Fruit fly (Drosophila melanogaster) whole organism, prepupa: ENCODE data around the gene CG10486.
A peak's percentile ranks its signal among the peaks of the same experiment; 100 is the strongest.

ENCODE experiments used
- Blimp-1 ChIP-seq: fragments of 200-800 bp; sonication (Bioruptor generic); optimal IDR thresholded peaks from 3 replicates; lab custom pipeline; 2017; ENCODE audit warnings: missing biosample characterization, missing genetic modification characterization, mild to moderate bottlenecking, moderate library complexity, missing genetic modification reagents
- CG10631 ChIP-seq: fragments of 200-800 bp; sonication (Bioruptor generic); optimal IDR thresholded peaks from 2 replicates; lab custom pipeline; 2016; ENCODE audit warnings: missing biosample characterization, missing genetic modification characterization
- CG10669 ChIP-seq: fragments of 200-800 bp; sonication (Bioruptor generic); optimal IDR thresholded peaks from 3 replicates; lab custom pipeline; 2018; ENCODE audit warnings: missing biosample characterization, mild to moderate bottlenecking, missing genetic modification characterization, moderate library complexity
- CG11294 ChIP-seq: fragments of 200-800 bp; sonication (Bioruptor generic); IDR thresholded peaks from 2 replicates; pipeline ENCODE4 v1.3.6; 2022; ENCODE audit warnings: missing biosample characterization, missing genetic modification characterization
- CG11762 ChIP-seq: fragments of 200-800 bp; sonication (Bioruptor generic); optimal IDR thresholded peaks from 3 replicates; lab custom pipeline; 2016; ENCODE audit warnings: missing biosample characterization, missing genetic modification characterization; ENCODE audit not compliant: insufficient read depth
- CG11902 ChIP-seq: fragments of 200-800 bp; sonication (Bioruptor generic); optimal IDR thresholded peaks from 3 replicates; lab custom pipeline; 2016; ENCODE audit warnings: missing biosample characterization, missing genetic modification characterization
- CG15336 ChIP-seq: fragments of 200-800 bp; sonication (Bioruptor generic); IDR thresholded peaks from 2 replicates; pipeline ENCODE4 v1.3.6; 2022; ENCODE audit warnings: missing biosample characterization, missing genetic modification characterization
- CG1621 ChIP-seq: fragments of 200-800 bp; sonication (Bioruptor generic); optimal IDR thresholded peaks from 3 replicates; lab custom pipeline; 2018; ENCODE audit warnings: missing biosample characterization, mild to moderate bottlenecking, missing genetic modification characterization
- CG3032 ChIP-seq: fragments of 200-800 bp; optimal IDR thresholded peaks from 2 replicates; lab custom pipeline; 2019; ENCODE audit warnings: missing biosample characterization, mild to moderate bottlenecking, missing genetic modification characterization, moderate library complexity
- CG31627 ChIP-seq: fragments of 200-800 bp; sonication (Bioruptor generic); optimal IDR thresholded peaks from 3 replicates; lab custom pipeline; 2016; ENCODE audit warnings: missing biosample characterization, missing genetic modification characterization
- CG32006 ChIP-seq: fragments of 200-800 bp; sonication (Bioruptor generic); optimal IDR thresholded peaks from 3 replicates; lab custom pipeline; 2017; ENCODE audit warnings: missing biosample characterization, mild to moderate bottlenecking, missing genetic modification characterization
- CG34406 ChIP-seq: fragments of 200-800 bp; sonication (Bioruptor generic); optimal IDR thresholded peaks from 3 replicates; lab custom pipeline; 2016; ENCODE audit warnings: missing biosample characterization, missing genetic modification characterization
- CG3919 ChIP-seq: fragments of 200-800 bp; sonication (Bioruptor generic); optimal IDR thresholded peaks from 3 replicates; lab custom pipeline; 2016; ENCODE audit warnings: missing biosample characterization, missing genetic modification characterization
- CG4318 ChIP-seq: fragments of 200-800 bp; sonication (Bioruptor generic); optimal IDR thresholded peaks from 3 replicates; lab custom pipeline; 2017; ENCODE audit warnings: missing biosample characterization, mild to moderate bottlenecking, missing genetic modification characterization
- CG6163 ChIP-seq: fragments of 200-800 bp; sonication (Bioruptor generic); IDR thresholded peaks from 3 replicates; pipeline ENCODE4 v1.3.6; 2022; ENCODE audit warnings: missing biosample characterization, missing genetic modification characterization
- CG6276 ChIP-seq: fragments of 200-800 bp; sonication (Bioruptor generic); optimal IDR thresholded peaks from 2 replicates; lab custom pipeline; 2017; ENCODE audit warnings: missing biosample characterization, mild to moderate bottlenecking, missing genetic modification characterization
- CG6792 ChIP-seq: fragments of 200-800 bp; sonication (Bioruptor generic); optimal IDR thresholded peaks from 3 replicates; lab custom pipeline; 2016; ENCODE audit warnings: missing biosample characterization, missing genetic modification characterization
- CG8119 ChIP-seq: fragments of 200-800 bp; sonication (Bioruptor generic); IDR thresholded peaks from 3 replicates; pipeline ENCODE4 v1.3.6; 2022; ENCODE audit warnings: missing biosample characterization, missing genetic modification characterization
- CG8319 ChIP-seq: fragments of 200-800 bp; sonication (Bioruptor generic); optimal IDR thresholded peaks from 3 replicates; lab custom pipeline; 2016; ENCODE audit warnings: missing biosample characterization, missing genetic modification characterization
- CG9139 ChIP-seq: fragments of 200-800 bp; sonication (Bioruptor generic); optimal IDR thresholded peaks from 3 replicates; lab custom pipeline; 2017; ENCODE audit warnings: missing biosample characterization, mild to moderate bottlenecking, missing genetic modification characterization
- Eip75B ChIP-seq: fragments of 200-800 bp; sonication (Bioruptor generic); optimal IDR thresholded peaks from 3 replicates; lab custom pipeline; 2016; ENCODE audit warnings: missing biosample characterization, missing genetic modification characterization
- Eip78C ChIP-seq: fragments of 200-800 bp; sonication (Bioruptor generic); peaks from one replicate; lab custom pipeline; 2016; ENCODE audit warnings: missing biosample characterization, missing genetic modification characterization
- Eip93F ChIP-seq: fragments of 200-800 bp; sonication (Bioruptor generic); optimal IDR thresholded peaks from 2 replicates; lab custom pipeline; 2016; ENCODE audit warnings: missing biosample characterization, mild to moderate bottlenecking, missing genetic modification characterization
- Ets96B ChIP-seq: fragments of 200-800 bp; optimal IDR thresholded peaks from 2 replicates; lab custom pipeline; 2019; ENCODE audit warnings: missing biosample characterization, mild to moderate bottlenecking, missing genetic modification characterization, moderate library complexity
- Gug ChIP-seq: fragments of 200-800 bp; sonication (Bioruptor generic); IDR thresholded peaks from 2 replicates; pipeline ENCODE4 v1.3.6; 2022; ENCODE audit warnings: missing biosample characterization, missing genetic modification characterization
- Hr4 ChIP-seq: fragments of 200-800 bp; sonication (Bioruptor generic); optimal IDR thresholded peaks from 3 replicates; lab custom pipeline; 2016; ENCODE audit warnings: missing biosample characterization, missing genetic modification characterization
- Lpt ChIP-seq: fragments of 200-800 bp; sonication (Bioruptor generic); optimal IDR thresholded peaks from 3 replicates; lab custom pipeline; 2016; ENCODE audit warnings: missing biosample characterization, missing genetic modification characterization
- Met ChIP-seq: fragments of 200-800 bp; sonication (Bioruptor generic); optimal IDR thresholded peaks from 3 replicates; lab custom pipeline; 2016; ENCODE audit warnings: missing biosample characterization, missing genetic modification characterization
- OdsH ChIP-seq: fragments of 200-800 bp; sonication (Bioruptor generic); optimal IDR thresholded peaks from 3 replicates; lab custom pipeline; 2016; ENCODE audit warnings: missing biosample characterization, missing genetic modification characterization
- Smox ChIP-seq: fragments of 200-800 bp; sonication (Bioruptor generic); optimal IDR thresholded peaks from 3 replicates; lab custom pipeline; 2016; ENCODE audit warnings: missing biosample characterization, missing genetic modification characterization
- Sox102F ChIP-seq: fragments of 200-800 bp; sonication (Bioruptor generic); optimal IDR thresholded peaks from 2 replicates; lab custom pipeline; 2016; ENCODE audit warnings: missing biosample characterization, mild to moderate bottlenecking, missing genetic modification characterization
- Sox14 ChIP-seq: fragments of 200-800 bp; sonication (Bioruptor generic); optimal IDR thresholded peaks from 3 replicates; lab custom pipeline; 2016; ENCODE audit warnings: missing biosample characterization, missing genetic modification characterization
- achi ChIP-seq: fragments of 200-800 bp; sonication (Bioruptor generic); optimal IDR thresholded peaks from 3 replicates; lab custom pipeline; 2016; ENCODE audit warnings: missing biosample characterization, missing genetic modification characterization
- cyc ChIP-seq: fragments of 200-800 bp; sonication (Bioruptor generic); optimal IDR thresholded peaks from 3 replicates; lab custom pipeline; 2016; ENCODE audit warnings: missing biosample characterization, missing genetic modification characterization
- dsx ChIP-seq: fragments of 200-800 bp; optimal IDR thresholded peaks from 3 replicates; lab custom pipeline; 2019; ENCODE audit warnings: missing biosample characterization, mild to moderate bottlenecking, missing genetic modification characterization, moderate library complexity; ENCODE audit not compliant: poor library complexity, severe bottlenecking
- eg ChIP-seq: fragments of 200-800 bp; sonication (Bioruptor generic); IDR thresholded peaks from 3 replicates; pipeline ENCODE4 v1.3.6; 2022; ENCODE audit warnings: missing biosample characterization, missing genetic modification characterization
- esn ChIP-seq: fragments of 200-800 bp; sonication (Bioruptor generic); optimal IDR thresholded peaks from 2 replicates; lab custom pipeline; 2016; ENCODE audit warnings: missing biosample characterization, mild to moderate bottlenecking, missing genetic modification characterization, moderate library complexity
- fd59A ChIP-seq: fragments of 200-800 bp; sonication (Bioruptor generic); optimal IDR thresholded peaks from 2 replicates; lab custom pipeline; 2017; ENCODE audit warnings: missing biosample characterization, mild to moderate bottlenecking, missing genetic modification characterization, missing genetic modification reagents
- fd85E ChIP-seq: fragments of 200-800 bp; sonication (Bioruptor generic); optimal IDR thresholded peaks from 3 replicates; lab custom pipeline; 2016; ENCODE audit warnings: missing biosample characterization, missing genetic modification characterization
- fkh ChIP-seq: fragments of 200-800 bp; sonication (Bioruptor generic); optimal IDR thresholded peaks from 3 replicates; lab custom pipeline; 2017; ENCODE audit warnings: missing biosample characterization, mild to moderate bottlenecking, missing genetic modification characterization, moderate library complexity
- net ChIP-seq: fragments of 200-800 bp; sonication (Bioruptor generic); optimal IDR thresholded peaks from 3 replicates; lab custom pipeline; 2016; ENCODE audit warnings: missing biosample characterization, missing genetic modification characterization
- salr ChIP-seq, 2 experiments: fragments of 200-800 bp; sonication (Bioruptor generic); optimal IDR thresholded peaks; 3 replicates each; lab custom pipeline; 2016 to 2018; ENCODE audit warnings: missing biosample characterization in 2 of 2, missing genetic modification characterization in 2 of 2, mild to moderate bottlenecking in 1 of 2
- spab ChIP-seq: fragments of 200-800 bp; sonication (Bioruptor generic); optimal IDR thresholded peaks from 2 replicates; lab custom pipeline; 2017; ENCODE audit warnings: missing biosample characterization, mild to moderate bottlenecking, missing genetic modification characterization, missing genetic modification reagents
- ss ChIP-seq, 2 experiments: fragments of 200-800 bp; sonication (Bioruptor generic); optimal IDR thresholded peaks; 2 replicates in 1 of 2; 3 replicates in 1 of 2; lab custom pipeline; 2017 to 2018; ENCODE audit warnings: mild to moderate bottlenecking in 2 of 2, missing biosample characterization in 2 of 2, missing genetic modification characterization in 2 of 2, moderate library complexity in 1 of 2
- topi ChIP-seq: fragments of 200-800 bp; sonication (Bioruptor generic); optimal IDR thresholded peaks from 3 replicates; lab custom pipeline; 2016; ENCODE audit warnings: missing biosample characterization, missing genetic modification characterization
- vri ChIP-seq: fragments of 200-800 bp; sonication (Bioruptor generic); optimal IDR thresholded peaks from 3 replicates; lab custom pipeline; 2016; ENCODE audit warnings: missing biosample characterization, mild to moderate bottlenecking, missing genetic modification characterization

CG10486 gene

DNA sequence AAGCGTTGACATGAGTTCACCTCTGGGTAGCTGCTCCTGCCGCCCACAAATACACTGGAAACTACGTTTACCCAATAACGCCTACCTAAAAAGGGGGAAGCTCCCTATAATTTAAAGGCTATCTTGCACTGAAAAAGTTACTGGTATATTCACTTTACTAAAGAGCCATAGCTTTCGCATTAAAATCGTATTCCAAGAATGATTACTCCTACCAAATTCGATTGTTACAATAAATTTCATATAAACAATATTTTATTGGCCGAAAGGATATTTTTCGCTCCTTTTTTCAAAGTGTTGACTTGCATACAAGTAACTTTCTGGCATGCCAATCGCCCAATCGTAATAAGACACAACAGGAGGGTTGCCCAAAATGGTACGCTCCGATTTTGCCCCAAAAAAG, 39.6 kb downstream of the CG10486 start (continued):
- TF ChIP-seq esn (GFP tag; lab: Kevin White, UChicago) (peak; percentile 72), Ets96B (tag; lab: Kevin White, UChicago) (no peak), Smox (GFP tag; lab: Kevin White, UChicago) (peak; percentile 65), CG10631 (GFP tag; lab: Kevin White, UChicago) (peak; percentile 16), CG6792 (peak; percentile 34), Lpt (GFP tag; lab: Kevin White, UChicago) (no peak), CG8119 (no peak), dsx (GFP tag; lab: Kevin White, UChicago) (no peak), Sox102F (peak; percentile 64), Eip75B (GFP tag; lab: Kevin White, UChicago) (peak; percentile 18), fd85E (GFP tag; lab: Kevin White, UChicago) (no peak), achi (GFP tag; lab: Kevin White, UChicago) (peak; percentile 27), topi (GFP tag; lab: Kevin White, UChicago) (peak; percentile 59), Sox14 (GFP tag; lab: Kevin White, UChicago) (peak; percentile 34), CG15336 (GFP tag; lab: Robert Waterston, UW) (no peak)

dm6 chr3L:5863868-5864413, 42.6 kb downstream of the CG10486 start:
- no peak for TF ChIP-seq CG11902 (GFP tag; lab: Kevin White, UChicago)
- 0 out of 3 replicates have a peak, but pooled peaks have one; percentile 38 for TF ChIP-seq CG6163
- no peak for TF ChIP-seq CG11762
- no peak for TF ChIP-seq CG8319 (GFP tag; lab: Kevin White, UChicago)
- peak; percentile 58 for TF ChIP-seq CG3032 (tag; lab: Kevin White, UChicago)
- peak; percentile 4 for TF ChIP-seq Sox102F
- TF ChIP-seq spab (GFP tag; lab: Kevin White, UChicago) = peak; percentile 66
- TF ChIP-seq eg = no peak
- peak; percentile 27 to 32 for TF ChIP-seq ss (GFP tag; optimal IDR thresholded peaks at IDR 0.05; lab: Kevin White, UChicago)
- TF ChIP-seq fkh (GFP tag; lab: Kevin White, UChicago) = no peak
- peak; percentile 30 for TF ChIP-seq CG34406 (GFP tag; lab: Kevin White, UChicago)
- TF ChIP-seq OdsH (GFP tag; lab: Kevin White, UChicago) = peak; percentile 8
- no peak for TF ChIP-seq CG32006 (GFP tag; lab: Kevin White, UChicago)
- no peak for TF ChIP-seq CG6276 (GFP tag; lab: Kevin White, UChicago)
- peak; percentile 18 for TF ChIP-seq CG6792
- TF ChIP-seq CG10669 (GFP tag; lab: Kevin White, UChicago) = peak; percentile 52
- peak; percentile 29 for TF ChIP-seq CG10631 (GFP tag; lab: Kevin White, UChicago)
- no peak for TF ChIP-seq Gug
- TF ChIP-seq CG11294 (GFP tag; lab: Robert Waterston, UW) = no peak
- peak; percentile 3 for TF ChIP-seq vri (GFP tag; lab: Kevin White, UChicago)
- peak; percentile 8 for TF ChIP-seq cyc (GFP tag; lab: Kevin White, UChicago)
- TF ChIP-seq CG4318 (GFP tag; lab: Kevin White, UChicago) = no peak
- TF ChIP-seq Eip78C (GFP tag; lab: Kevin White, UChicago) = peak; percentile 89
- peak; percentile 59 for TF ChIP-seq Met (GFP tag; lab: Kevin White, UChicago)
- TF ChIP-seq Smox (GFP tag; lab: Kevin White, UChicago) = peak; percentile 39
- TF ChIP-seq achi (GFP tag; lab: Kevin White, UChicago) = peak; percentile 30
- no peak for TF ChIP-seq Blimp-1 (GFP tag; lab: Kevin White, UChicago)
- TF ChIP-seq Eip93F = no peak
- peak; percentile 26 for TF ChIP-seq CG1621 (tag; lab: Kevin White, UChicago)
- peak; percentile 60 for TF ChIP-seq Ets96B (tag; lab: Kevin White, UChicago)
- no peak for TF ChIP-seq Lpt (GFP tag; lab: Kevin White, UChicago)
- TF ChIP-seq CG8119 = no peak
- peak in 1 of 2 experiments; percentile 17 for TF ChIP-seq salr (GFP tag; optimal IDR thresholded peaks at IDR 0.05; lab: Kevin White, UChicago)
- peak; percentile 7 for TF ChIP-seq CG31627 (GFP tag; lab: Kevin White, UChicago)
- TF ChIP-seq fd59A (GFP tag; lab: Kevin White, UChicago) = peak; percentile 38
- TF ChIP-seq Eip75B (GFP tag; lab: Kevin White, UChicago) = peak; percentile 15
- peak; percentile 34 for TF ChIP-seq topi (GFP tag; lab: Kevin White, UChicago)
- TF ChIP-seq net = no peak
- TF ChIP-seq Sox14 (GFP tag; lab: Kevin White, UChicago) = peak; percentile 34
- no peak for TF ChIP-seq CG15336 (GFP tag; lab: Robert Waterston, UW)
- peak; percentile 34 for TF ChIP-seq CG3919 (GFP tag; lab: Kevin White, UChicago)
- TF ChIP-seq esn (GFP tag; lab: Kevin White, UChicago) = peak; percentile 23
- TF ChIP-seq CG9139 (GFP tag; lab: Kevin White, UChicago) = peak; percentile 7
- TF ChIP-seq Hr4 (GFP tag; lab: Kevin White, UChicago) = no peak
